Fruit fly (Drosophila melanogaster) whole organism, embryonic: ENCODE data around the gene CG14277.

Source experiments
- Ada2b ChIP-seq: fragments of 200-800 bp; sonication (Bioruptor generic); IDR thresholded peaks from 2 replicates; pipeline ENCODE4 v1.3.6; 2022; ENCODE audit warnings: missing biosample characterization, missing genetic modification characterization
- Aef1 ChIP-seq: fragments of 200-800 bp; sonication (Bioruptor generic); IDR thresholded peaks from 3 replicates; pipeline ENCODE4 v1.3.6; 2022; ENCODE audit warnings: missing biosample characterization, missing genetic modification characterization
- Atf3 ChIP-seq: fragments of 200-800 bp; sonication (Bioruptor generic); optimal IDR thresholded peaks from 3 replicates; lab custom pipeline; 2016; ENCODE audit warnings: missing biosample characterization, missing genetic modification characterization
- Awh ChIP-seq: fragments of 200-800 bp; sonication (Bioruptor generic); IDR thresholded peaks from 2 replicates; pipeline ENCODE4, ENCODE4 v1.3.6; 2022; ENCODE audit warnings: missing biosample characterization, missing genetic modification characterization
- Blimp-1 ChIP-seq: fragments of 200-800 bp; sonication (Bioruptor generic); optimal IDR thresholded peaks from 3 replicates; lab custom pipeline; 2018; ENCODE audit warnings: missing biosample characterization, missing genetic modification characterization, mild to moderate bottlenecking, moderate library complexity, missing genetic modification reagents
- CG11398 ChIP-seq: fragments of 200-800 bp; sonication (Bioruptor generic); optimal IDR thresholded peaks from 2 replicates; lab custom pipeline; 2016; ENCODE audit warnings: missing biosample characterization, missing genetic modification characterization
- CG12769 ChIP-seq: fragments of 200-800 bp; sonication (Bioruptor generic); optimal IDR thresholded peaks from 2 replicates; lab custom pipeline; 2019; ENCODE audit warnings: missing biosample characterization, mild to moderate bottlenecking, missing genetic modification characterization, moderate library complexity
- CG14014 ChIP-seq: fragments of 200-800 bp; sonication (Bioruptor generic); IDR thresholded peaks from 2 replicates; pipeline ENCODE4 v1.3.6; 2022; ENCODE audit warnings: missing biosample characterization, missing genetic modification characterization
- CG1647 ChIP-seq: fragments of 200-800 bp; sonication (Bioruptor generic); optimal IDR thresholded peaks from 3 replicates; lab custom pipeline; 2016; ENCODE audit warnings: missing biosample characterization, missing genetic modification characterization
- CG16863 ChIP-seq: fragments of 200-800 bp; sonication (Bioruptor generic); optimal IDR thresholded peaks from 3 replicates; lab custom pipeline; 2016; ENCODE audit warnings: missing biosample characterization, missing genetic modification characterization
- CG17361 ChIP-seq: fragments of 200-800 bp; sonication (Bioruptor generic); IDR thresholded peaks from 3 replicates; pipeline ENCODE4 v1.3.6; 2022; ENCODE audit warnings: missing biosample characterization, missing genetic modification characterization
- CG1832 ChIP-seq: fragments of 200-800 bp; sonication (Bioruptor generic); optimal IDR thresholded peaks from 2 replicates; lab custom pipeline; 2017; ENCODE audit warnings: missing biosample characterization, mild to moderate bottlenecking, missing genetic modification characterization, inconsistent platforms
- CG18599 ChIP-seq: fragments of 200-800 bp; sonication (Bioruptor generic); optimal IDR thresholded peaks from 3 replicates; lab custom pipeline; 2017; ENCODE audit warnings: missing biosample characterization, missing genetic modification characterization, mild to moderate bottlenecking, moderate library complexity, missing genetic modification reagents
- CG2199 ChIP-seq: fragments of 200-800 bp; sonication (Bioruptor generic); IDR thresholded peaks from 3 replicates; pipeline ENCODE4 v1.3.6; 2022; ENCODE audit warnings: missing biosample characterization, missing genetic modification characterization
- CG32532 ChIP-seq: fragments of 200-800 bp; sonication (Bioruptor generic); IDR thresholded peaks from 2 replicates; pipeline ENCODE4 v1.3.6; 2022; ENCODE audit warnings: missing biosample characterization, missing genetic modification characterization
- CG32767 ChIP-seq: fragments of 200-800 bp; sonication (Bioruptor generic); IDR thresholded peaks from 2 replicates; pipeline ENCODE4 v1.3.6; 2022; ENCODE audit warnings: missing biosample characterization, missing genetic modification characterization
- CG34422 ChIP-seq: fragments of 200-800 bp; sonication (Bioruptor generic); IDR thresholded peaks from 3 replicates; pipeline ENCODE4 v1.3.6; 2022; ENCODE audit warnings: missing biosample characterization, missing genetic modification characterization
- CG43689 ChIP-seq: fragments of 200-800 bp; sonication (Bioruptor generic); IDR thresholded peaks from 2 replicates; pipeline ENCODE4 v1.3.6; 2022; ENCODE audit warnings: missing biosample characterization, missing genetic modification characterization
- CG8290 ChIP-seq, 3 experiments: fragments of 200-800 bp; sonication (Bioruptor generic); optimal IDR thresholded peaks; 2 replicates each; lab custom pipeline; 2016 to 2019; ENCODE audit warnings: missing biosample characterization in 3 of 3, missing genetic modification characterization in 3 of 3, mild to moderate bottlenecking in 2 of 3, moderate library complexity in 1 of 3
- CoRest ChIP-seq: fragments of 200-800 bp; sonication (Bioruptor generic); optimal IDR thresholded peaks from 3 replicates; lab custom pipeline; 2018; ENCODE audit warnings: missing biosample characterization, mild to moderate bottlenecking, missing genetic modification characterization, moderate library complexity
- Dll ChIP-seq: fragments of 200-800 bp; sonication (Bioruptor generic); IDR thresholded peaks from 4 replicates; pipeline ENCODE4 v1.3.6; 2022; ENCODE audit warnings: missing biosample characterization, missing genetic modification characterization; ENCODE audit not compliant: partially characterized antibody
- ERR ChIP-seq: fragments of 200-800 bp; sonication (Bioruptor generic); optimal IDR thresholded peaks from 2 replicates; lab custom pipeline; 2016; ENCODE audit warnings: missing biosample characterization, missing genetic modification characterization
- Ets97D ChIP-seq: fragments of 200-800 bp; sonication (Bioruptor generic); optimal IDR thresholded peaks from 3 replicates; lab custom pipeline; 2016; ENCODE audit warnings: missing biosample characterization, missing genetic modification characterization
- HLH4C ChIP-seq: fragments of 200-800 bp; sonication (Bioruptor generic); IDR thresholded peaks from 3 replicates; pipeline ENCODE4 v1.3.6; 2022; ENCODE audit warnings: missing biosample characterization, missing genetic modification characterization; ENCODE audit not compliant: partially characterized antibody
- Hey ChIP-seq: fragments of 200-800 bp; sonication (Bioruptor generic); optimal IDR thresholded peaks from 3 replicates; lab custom pipeline; 2018; ENCODE audit warnings: missing biosample characterization, mild to moderate bottlenecking, missing genetic modification characterization
- Hr51 ChIP-seq, 2 experiments: fragments of 200-800 bp; sonication (Bioruptor generic); optimal IDR thresholded peaks; 2 replicates in 1 of 2; 3 replicates in 1 of 2; lab custom pipeline; 2016 to 2018; ENCODE audit warnings: missing biosample characterization in 2 of 2, missing genetic modification characterization in 2 of 2, mild to moderate bottlenecking in 1 of 2, moderate library complexity in 1 of 2
- Hr78 ChIP-seq, 2 experiments: fragments of 200-800 bp in 1 of 2; fragments of >200 bp in 1 of 2; sonication (Bioruptor generic) in 1 of 2; optimal IDR thresholded peaks; 2 replicates each; lab custom pipeline; 2017 to 2019; ENCODE audit warnings: missing biosample characterization in 2 of 2, missing genetic modification characterization in 2 of 2, mild to moderate bottlenecking in 1 of 2, moderate library complexity in 1 of 2
- Lpt ChIP-seq: fragments of >200 bp; optimal IDR thresholded peaks from 2 replicates; lab custom pipeline; 2018; ENCODE audit warnings: missing biosample characterization, missing genetic modification characterization
- Nf-YC ChIP-seq: fragments of 200-800 bp; optimal IDR thresholded peaks from 3 replicates; lab custom pipeline; 2019; ENCODE audit warnings: missing biosample characterization, mild to moderate bottlenecking, missing genetic modification characterization, moderate library complexity
- Optix ChIP-seq: fragments of 200-800 bp; sonication (Bioruptor generic); IDR thresholded peaks from 3 replicates; pipeline ENCODE4 v1.3.6; 2022; ENCODE audit warnings: missing biosample characterization, missing genetic modification characterization
- Spps ChIP-seq: fragments of 200-800 bp; sonication (Bioruptor generic); optimal IDR thresholded peaks from 2 replicates; lab custom pipeline; 2018; ENCODE audit warnings: missing biosample characterization, mild to moderate bottlenecking, missing genetic modification characterization
- Vsx1 ChIP-seq: fragments of 200-800 bp; sonication (Bioruptor generic); optimal IDR thresholded peaks from 2 replicates; lab custom pipeline; 2017; ENCODE audit warnings: missing biosample characterization, mild to moderate bottlenecking, missing genetic modification characterization, missing genetic modification reagents
- ab ChIP-seq: fragments of 200-800 bp; sonication (Bioruptor generic); optimal IDR thresholded peaks from 2 replicates; lab custom pipeline; 2016; ENCODE audit warnings: missing biosample characterization, missing genetic modification characterization
- ac ChIP-seq: fragments of 200-800 bp; sonication (Bioruptor generic); optimal IDR thresholded peaks from 3 replicates; lab custom pipeline; 2017; ENCODE audit warnings: missing biosample characterization, mild to moderate bottlenecking, missing genetic modification characterization
- ci ChIP-seq: fragments of 200-800 bp; sonication (Bioruptor generic); IDR thresholded peaks from 3 replicates; pipeline ENCODE4 v1.3.6; 2022; ENCODE audit warnings: missing biosample characterization, missing genetic modification characterization
- croc ChIP-seq: fragments of 200-800 bp; sonication (Bioruptor generic); conservative IDR thresholded peaks from 3 replicates; pipeline ENCODE4 v1.3.6; 2022; ENCODE audit warnings: missing biosample characterization, missing genetic modification characterization
- dimm ChIP-seq: fragments of 200-800 bp; sonication (Bioruptor generic); IDR thresholded peaks from 2 replicates; pipeline ENCODE4 v1.3.6; 2022; ENCODE audit warnings: missing biosample characterization, missing genetic modification characterization
- dm ChIP-seq: fragments of 200-800 bp; sonication (Bioruptor generic); optimal IDR thresholded peaks from 3 replicates; lab custom pipeline; 2016; ENCODE audit warnings: missing biosample characterization, missing genetic modification characterization
- dmrt99B ChIP-seq: fragments of 200-800 bp; sonication (Bioruptor generic); optimal IDR thresholded peaks from 2 replicates; lab custom pipeline; 2018; ENCODE audit warnings: missing biosample characterization, mild to moderate bottlenecking, missing genetic modification characterization, moderate library complexity
- dysf ChIP-seq: fragments of 200-800 bp; sonication (Bioruptor generic); IDR thresholded peaks from 3 replicates; pipeline ENCODE4 v1.3.6; 2022; ENCODE audit warnings: missing biosample characterization, missing genetic modification characterization
- gcm2 ChIP-seq: fragments of 200-800 bp; sonication (Bioruptor generic); optimal IDR thresholded peaks from 2 replicates; lab custom pipeline; 2016; ENCODE audit warnings: missing biosample characterization, missing genetic modification characterization
- grn ChIP-seq: fragments of 200-800 bp; sonication (Bioruptor generic); optimal IDR thresholded peaks from 3 replicates; lab custom pipeline; 2017; ENCODE audit warnings: missing biosample characterization, missing genetic modification characterization
- oc ChIP-seq: fragments of 200-800 bp; sonication (Bioruptor generic); optimal IDR thresholded peaks from 2 replicates; lab custom pipeline; 2018; ENCODE audit warnings: missing biosample characterization, mild to moderate bottlenecking, missing genetic modification characterization, moderate library complexity
- pan ChIP-seq, 4 experiments: fragments of >200 bp in 3 of 4; fragments of 200-800 bp in 1 of 4; sonication (Bioruptor generic) in 1 of 4; optimal IDR thresholded peaks in 3 of 4; IDR thresholded peaks in 1 of 4; 2 replicates each; pipeline versions ENCODE4 v1.3.6 to Lab custom; 2017 to 2022; ENCODE audit warnings: missing biosample characterization in 2 of 4, missing genetic modification characterization in 2 of 4, mixed read lengths in 1 of 4
- slp2 ChIP-seq: fragments of 200-800 bp; sonication (Bioruptor generic); optimal IDR thresholded peaks from 2 replicates; lab custom pipeline; 2016; ENCODE audit warnings: missing biosample characterization, missing genetic modification characterization
- sug ChIP-seq: fragments of 200-800 bp; optimal IDR thresholded peaks from 2 replicates; lab custom pipeline; 2019; ENCODE audit warnings: missing biosample characterization, mild to moderate bottlenecking, missing genetic modification characterization, moderate library complexity
- tgo ChIP-seq: fragments of 200-800 bp; sonication (Bioruptor generic); IDR thresholded peaks from 3 replicates; pipeline ENCODE4 v1.3.6; 2022; ENCODE audit warnings: missing biosample characterization, missing genetic modification characterization
- trh ChIP-seq: fragments of 200-800 bp; sonication (Bioruptor generic); optimal IDR thresholded peaks from 2 replicates; lab custom pipeline; 2016; ENCODE audit warnings: missing biosample characterization, missing genetic modification characterization

CG14277 gene

DNA sequence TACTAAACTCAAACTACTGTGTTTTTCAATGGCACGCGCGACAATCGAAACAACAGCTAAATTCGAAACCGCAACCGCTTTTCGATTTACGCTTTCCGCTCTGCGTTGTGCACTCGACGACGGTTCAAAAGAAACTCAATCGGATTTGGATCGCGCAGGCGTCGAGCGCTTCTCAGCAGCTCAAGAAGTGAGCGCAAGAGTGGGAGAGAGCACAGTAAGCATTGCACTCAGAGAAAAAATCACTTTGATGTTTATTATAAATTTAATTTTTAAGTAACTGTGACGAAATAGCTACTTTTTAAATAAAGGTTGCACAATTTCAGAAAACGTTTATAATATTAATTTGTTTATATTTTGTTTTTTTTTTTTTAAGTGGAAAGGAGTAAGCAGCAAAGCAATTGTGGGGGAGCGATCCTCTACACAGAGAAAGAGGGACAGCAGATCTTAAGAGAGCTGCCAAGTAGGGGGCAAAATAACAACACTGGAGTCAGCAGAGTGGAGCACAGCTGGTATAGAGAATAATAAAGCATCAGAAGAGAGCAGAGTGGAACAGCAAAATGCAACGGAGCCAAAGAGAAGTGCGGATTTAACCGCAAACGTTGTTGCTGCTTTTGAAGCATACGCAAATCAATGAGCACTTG is 35.4 kb downstream of the CG14277 start (continued):
- TF ChIP-seq CG2199: peak; percentile 99
- peak; percentile 95 for TF ChIP-seq Aef1 (GFP tag; lab: Robert Waterston, UW)
- TF ChIP-seq Hey (tag; lab: Kevin White, UChicago): peak; percentile 69
- peak; percentile 99 for TF ChIP-seq dysf (GFP tag; lab: Robert Waterston, UW)
- peak; percentile 96 for TF ChIP-seq Optix (GFP tag; lab: Robert Waterston, UW)
- peak in 1 of 2 experiments; percentile 86 for TF ChIP-seq Hr78 (GFP tag; optimal IDR thresholded peaks at IDR 0.05; lab: Kevin White, UChicago)
- TF ChIP-seq sug (tag; lab: Kevin White, UChicago): peak; percentile 81
- TF ChIP-seq Dll (GFP tag; lab: Robert Waterston, UW): 0 out of 4 replicates have a peak, but pooled peaks have one; percentile 15
- TF ChIP-seq ci (GFP tag; lab: Robert Waterston, UW): peak; percentile 99
- peak; percentile 97 for TF ChIP-seq CG18599 (GFP tag; lab: Kevin White, UChicago)
- TF ChIP-seq CG14014 (GFP tag; lab: Robert Waterston, UW): peak; percentile 98
- TF ChIP-seq Spps: peak; percentile 99
- TF ChIP-seq Nf-YC (tag; lab: Kevin White, UChicago): peak; percentile 73
- peak; percentile 98 for TF ChIP-seq Blimp-1 (GFP tag; lab: Kevin White, UChicago)
- TF ChIP-seq Ets97D (GFP tag; lab: Kevin White, UChicago): peak; percentile 83
- TF ChIP-seq CG11398: peak; percentile 84
- no peak for TF ChIP-seq HLH4C (GFP tag; lab: Robert Waterston, UW)
- TF ChIP-seq Hr51 (GFP tag; optimal IDR thresholded peaks at IDR 0.05; lab: Kevin White, UChicago): peak; percentile 96 to 99
- TF ChIP-seq trh (GFP tag; lab: Kevin White, UChicago): peak; percentile 98
- TF ChIP-seq CG12769 (tag; lab: Kevin White, UChicago): peak; percentile 87
- TF ChIP-seq CG43689 (GFP tag; lab: Robert Waterston, UW): peak; percentile 98
- peak; percentile 99 for TF ChIP-seq CG8290 (GFP tag; optimal IDR thresholded peaks at IDR 0.05; lab: Kevin White, UChicago)
- TF ChIP-seq CG8290 (tag; optimal IDR thresholded peaks at IDR 0.05; lab: Kevin White, UChicago): peak; percentile 40 to 92
- TF ChIP-seq CG1647: peak; percentile 92
- TF ChIP-seq slp2 (GFP tag; lab: Kevin White, UChicago): peak; percentile 84
- TF ChIP-seq oc: peak; percentile 99
- peak; percentile 99 for TF ChIP-seq croc (GFP tag; lab: Robert Waterston, UW)
- peak; percentile 95 for TF ChIP-seq Vsx1
- TF ChIP-seq CG1832: no peak
- peak; percentile 99 for TF ChIP-seq dmrt99B (tag; lab: Kevin White, UChicago)
- TF ChIP-seq CG17361: peak; percentile 99
- TF ChIP-seq Awh: peak; percentile 99
- TF ChIP-seq CG32532: peak; percentile 97
- TF ChIP-seq Atf3 (GFP tag; lab: Kevin White, UChicago): peak; percentile 87
- peak; percentile 86 for TF ChIP-seq grn (GFP tag; lab: Kevin White, UChicago)
- TF ChIP-seq Lpt (GFP tag; lab: Kevin White, UChicago): no peak
- peak; percentile 99 for TF ChIP-seq CG32767 (GFP tag; lab: Robert Waterston, UW)
- TF ChIP-seq Ada2b (GFP tag; lab: Robert Waterston, UW): peak; percentile 98
- peak; percentile 82 for TF ChIP-seq ERR (GFP tag; lab: Kevin White, UChicago)
- TF ChIP-seq dimm (GFP tag; lab: Robert Waterston, UW): peak; percentile 97
- TF ChIP-seq tgo: peak; percentile 99
- peak; percentile 97 for TF ChIP-seq ac (GFP tag; lab: Kevin White, UChicago)
- TF ChIP-seq pan (optimal IDR thresholded peaks at IDR 0.05; lab: Kevin White, UChicago): no peak
- peak in 1 of 2 experiments; percentile 99 for TF ChIP-seq pan (GFP tag; optimal IDR thresholded peaks at IDR 0.05 in 1 of 2, IDR thresholded peaks at IDR 0.05 in 1 of 2)
- no peak for TF ChIP-seq ab
- TF ChIP-seq dm: peak; percentile 83
- TF ChIP-seq CoRest (tag; lab: Kevin White, UChicago): peak; percentile 98
- peak; percentile 88 for TF ChIP-seq CG16863 (GFP tag; lab: Kevin White, UChicago)
- peak; percentile 99 for TF ChIP-seq CG34422 (GFP tag; lab: Robert Waterston, UW)
- TF ChIP-seq gcm2 (GFP tag; lab: Kevin White, UChicago): peak; percentile 91
